Worm (Caenorhabditis elegans) whole organism, midembryonic: ENCODE measurements around the gene pigx-1.

Experiments
- T22C8.4 ChIP-seq: fragments of 200-800 bp; sonication (Bioruptor generic); IDR thresholded peaks from 2 replicates; pipeline ENCODE4 v1.3.6; 2022; ENCODE audit warnings: missing genetic modification characterization, missing compliant biosample characterization
- cog-1 ChIP-seq: sonication (generic microtip); optimal IDR thresholded peaks from 2 replicates; lab custom pipeline; 2016; ENCODE audit warnings: missing genetic modification characterization, missing compliant biosample characterization
- flt-1 ChIP-seq: fragments of 200-800 bp; sonication (Bioruptor generic); IDR thresholded peaks from 2 replicates; pipeline ENCODE4 v1.3.6; 2022; ENCODE audit warnings: missing genetic modification characterization, missing compliant biosample characterization
- klf-2 ChIP-seq: fragments of 200-800 bp; sonication (Bioruptor generic); conservative IDR thresholded peaks from 2 replicates; pipeline ENCODE4 v1.3.6; 2022; ENCODE audit warnings: missing genetic modification reagents, missing genetic modification characterization, missing compliant biosample characterization
- ref-1 ChIP-seq: fragments of 200-800 bp; sonication (Bioruptor generic); conservative IDR thresholded peaks from 2 replicates; pipeline ENCODE4 v1.3.6; 2022; ENCODE audit warnings: missing genetic modification reagents, missing genetic modification characterization, missing compliant biosample characterization
- ztf-29 ChIP-seq: fragments of 200-800 bp; sonication (Bioruptor generic); IDR thresholded peaks from 2 replicates; pipeline ENCODE4 v1.3.6; 2022; ENCODE audit warnings: missing genetic modification reagents, missing genetic modification characterization, missing compliant biosample characterization

DNA sequence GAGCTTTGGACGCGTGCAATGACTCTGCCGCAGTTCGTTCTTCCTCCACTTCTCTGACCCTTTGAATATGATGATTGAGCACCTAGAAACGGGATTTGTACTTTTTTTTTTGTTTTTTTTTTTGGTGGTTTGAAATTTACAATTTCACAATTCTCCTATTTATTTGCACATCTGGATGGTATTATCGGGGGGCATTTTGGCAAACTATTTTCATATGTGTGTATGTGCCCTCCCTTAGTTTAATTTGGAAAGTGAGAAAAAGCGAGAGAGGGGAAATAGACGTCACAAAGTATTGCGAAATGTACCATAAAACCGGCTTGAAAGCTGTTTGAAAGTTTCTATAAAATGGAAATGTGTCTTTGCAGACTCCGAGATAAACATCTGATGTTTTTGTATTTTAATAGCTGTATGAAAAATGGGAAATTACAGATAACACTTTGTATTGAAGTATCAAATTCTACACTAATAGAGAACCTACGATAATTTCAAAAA, 10.4 kb downstream of the pigx-1 start:
- TF ChIP-seq ref-1 (GFP tag; lab: Robert Waterston, UW) (no peak), flt-1 (GFP tag; lab: Robert Waterston, UW) (no peak), klf-2 (GFP tag; lab: Robert Waterston, UW) (no peak), ztf-29 (no peak), cog-1 (tag; lab: Kevin White, UChicago) (no peak), T22C8.4 (GFP tag; lab: Robert Waterston, UW) (no peak)
